Worm (Caenorhabditis elegans) whole organism, late embryonic: ENCODE data around the gene Y41E3.8.

Source experiments
- ceh-30 ChIP-seq: fragments of 150-350 bp; optimal IDR thresholded peaks from 2 replicates; lab custom pipeline; 2014; ENCODE audit warnings: missing biosample characterization, missing genetic modification characterization
- che-1 ChIP-seq: sonication (generic microtip); optimal IDR thresholded peaks from 2 replicates; lab custom pipeline; 2016; ENCODE audit warnings: mild to moderate bottlenecking, missing genetic modification characterization, missing compliant biosample characterization
- dmd-4 ChIP-seq: sonication (generic microtip); optimal IDR thresholded peaks from 2 replicates; lab custom pipeline; 2016; ENCODE audit warnings: borderline replicate concordance, missing genetic modification characterization, missing compliant biosample characterization
- eyg-1 ChIP-seq: sonication (generic microtip); optimal IDR thresholded peaks from 2 replicates; lab custom pipeline; 2016; ENCODE audit warnings: missing genotype, missing genetic modification characterization, missing compliant biosample characterization
- fax-1 ChIP-seq: sonication (generic microtip); optimal IDR thresholded peaks from 2 replicates; lab custom pipeline; 2016; ENCODE audit warnings: missing genotype, missing genetic modification characterization, missing compliant biosample characterization
- lin-11 ChIP-seq: fragments of 200-800 bp; sonication (Bioruptor generic); optimal IDR thresholded peaks from 2 replicates; lab custom pipeline; 2018; ENCODE audit warnings: mild to moderate bottlenecking, missing genetic modification characterization, missing compliant biosample characterization
- nhr-11 ChIP-seq: fragments of 150-350 bp; optimal IDR thresholded peaks from 2 replicates; lab custom pipeline; 2014; ENCODE audit warnings: missing biosample characterization, missing genetic modification characterization
- pqm-1 ChIP-seq: sonication (generic microtip); optimal IDR thresholded peaks from 2 replicates; lab custom pipeline; 2016; ENCODE audit warnings: missing genetic modification characterization, missing compliant biosample characterization
- sox-4 ChIP-seq: sonication (generic microtip); optimal IDR thresholded peaks from 2 replicates; lab custom pipeline; 2017; ENCODE audit warnings: mild to moderate bottlenecking, missing genetic modification characterization, inconsistent platforms, missing compliant biosample characterization
- unc-86 ChIP-seq: sonication (generic microtip); optimal IDR thresholded peaks from 2 replicates; lab custom pipeline; 2016; ENCODE audit warnings: missing genetic modification characterization, missing compliant biosample characterization

ce11 chrIV:15025384-15025783 lies 3.4 kb downstream of the Y41E3.8 start, which contains the start of gene fcd-2:
- TF ChIP-seq eyg-1 (tag; lab: Kevin White, UChicago) (no peak), sox-4 (no peak), fax-1 (tag; lab: Kevin White, UChicago) (no peak), unc-86 (no peak), ceh-30 (tag; lab: Kevin White, UChicago) (no peak), nhr-11 (no peak), pqm-1 (tag; lab: Kevin White, UChicago) (no peak), lin-11 (tag; lab: Kevin White, UChicago) (no peak), dmd-4 (tag; lab: Kevin White, UChicago) (no peak), che-1 (no peak)
